Worm (Caenorhabditis elegans): ENCODE results near the gene srg-20.
"Not testable (repeated sequence)": the region's sequence is repeated elsewhere in the genome, so short reads cannot be mapped to it uniquely, and the experiment has no call there.

ce11 chrII:1660888-1661287 is 24.4 kb downstream of the srg-20 start, which contains the start of gene ZC204.13:
- not testable (repeated sequence) for TF ChIP-seq lin-39 (tag; optimal IDR thresholded peaks at IDR 0.05); lin-13 (GFP tag; optimal IDR thresholded peaks at IDR 0.05); lsy-2 (tag; optimal IDR thresholded peaks at IDR 0.05); alr-1 (tag; optimal IDR thresholded peaks at IDR 0.05); Y55F3AM.14 (GFP tag; optimal IDR thresholded peaks at IDR 0.05); nhr-237 (tag; optimal IDR thresholded peaks at IDR 0.05); R02D3.7 (tag; optimal IDR thresholded peaks at IDR 0.05); unc-62 (GFP tag; optimal IDR thresholded peaks at IDR 0.05)
